Fruit fly (Drosophila melanogaster) whole organism, embryonic: ENCODE results near the gene CG18281.
A peak's percentile ranks its signal among the peaks of the same experiment; 100 is the strongest.

Experiments used
- Aef1 ChIP-seq: fragments of 200-800 bp; sonication (Bioruptor generic); IDR thresholded peaks from 3 replicates; pipeline ENCODE4 v1.3.6; 2022; ENCODE audit warnings: missing biosample characterization, missing genetic modification characterization
- B-H1 ChIP-seq: fragments of 200-800 bp; sonication (Bioruptor generic); IDR thresholded peaks from 3 replicates; pipeline ENCODE4 v1.3.6; 2022; ENCODE audit warnings: missing biosample characterization, missing genetic modification characterization
- Bdp1 ChIP-seq: fragments of 200-800 bp; sonication (Bioruptor generic); optimal IDR thresholded peaks from 3 replicates; lab custom pipeline; 2016; ENCODE audit warnings: missing biosample characterization, missing genetic modification characterization
- C15 ChIP-seq: fragments of 200-800 bp; sonication (Bioruptor generic); IDR thresholded peaks from 3 replicates; pipeline ENCODE4 v1.3.6; 2022; ENCODE audit warnings: missing biosample characterization, missing genetic modification characterization
- CG10274 ChIP-seq: fragments of 200-800 bp; sonication (Bioruptor generic); optimal IDR thresholded peaks from 3 replicates; lab custom pipeline; 2017; ENCODE audit warnings: missing biosample characterization, mild to moderate bottlenecking, missing genetic modification characterization
- CG10565 ChIP-seq: fragments of 200-800 bp; sonication (Bioruptor generic); optimal IDR thresholded peaks from 3 replicates; lab custom pipeline; 2016; ENCODE audit warnings: missing biosample characterization, mild to moderate bottlenecking, missing genetic modification characterization
- CG1233 ChIP-seq: fragments of 200-800 bp; sonication (Bioruptor generic); optimal IDR thresholded peaks from 4 replicates; lab custom pipeline; 2018; ENCODE audit warnings: missing biosample characterization, mild to moderate bottlenecking, missing genetic modification characterization
- CG13287 ChIP-seq: fragments of 200-800 bp; sonication (Bioruptor generic); IDR thresholded peaks from 2 replicates; pipeline ENCODE4 v1.3.6; 2022; ENCODE audit warnings: missing biosample characterization, missing genetic modification characterization; ENCODE audit not compliant: partially characterized antibody
- CG13894 ChIP-seq: fragments of 200-800 bp; sonication (Bioruptor generic); optimal IDR thresholded peaks from 3 replicates; lab custom pipeline; 2018; ENCODE audit warnings: missing biosample characterization, mild to moderate bottlenecking, missing genetic modification characterization, moderate library complexity
- CG14050 ChIP-seq: fragments of 200-800 bp; sonication (Bioruptor generic); IDR thresholded peaks from 3 replicates; pipeline ENCODE4 v1.3.6; 2022; ENCODE audit warnings: missing biosample characterization, missing genetic modification characterization
- CG15073 ChIP-seq: fragments of 200-800 bp; sonication (Bioruptor generic); optimal IDR thresholded peaks from 2 replicates; lab custom pipeline; 2016; ENCODE audit warnings: missing biosample characterization, missing genetic modification characterization
- CG17186 ChIP-seq: fragments of 200-800 bp; sonication (Bioruptor generic); optimal IDR thresholded peaks from 3 replicates; lab custom pipeline; 2017; ENCODE audit warnings: missing biosample characterization, missing genetic modification reagents, missing genetic modification characterization
- CG17912 ChIP-seq: fragments of 200-800 bp; sonication (Bioruptor generic); optimal IDR thresholded peaks from 2 replicates; lab custom pipeline; 2018; ENCODE audit warnings: missing biosample characterization, mild to moderate bottlenecking, missing genetic modification characterization
- CG30403 ChIP-seq: fragments of 200-800 bp; sonication (Bioruptor generic); optimal IDR thresholded peaks from 3 replicates; lab custom pipeline; 2016; ENCODE audit warnings: missing biosample characterization, missing genetic modification characterization
- CG31441 ChIP-seq: fragments of 200-800 bp; sonication (Bioruptor generic); IDR thresholded peaks from 2 replicates; pipeline ENCODE4 v1.3.6; 2022; ENCODE audit warnings: missing biosample characterization, missing genetic modification characterization
- CG32532 ChIP-seq: fragments of 200-800 bp; sonication (Bioruptor generic); IDR thresholded peaks from 2 replicates; pipeline ENCODE4 v1.3.6; 2022; ENCODE audit warnings: missing biosample characterization, missing genetic modification characterization
- CG34376 ChIP-seq: fragments of 200-800 bp; sonication (Bioruptor generic); optimal IDR thresholded peaks from 2 replicates; lab custom pipeline; 2018; ENCODE audit warnings: missing biosample characterization, mild to moderate bottlenecking, missing genetic modification characterization
- CG4617 ChIP-seq: fragments of 200-800 bp; sonication (Bioruptor generic); optimal IDR thresholded peaks from 3 replicates; lab custom pipeline; 2016; ENCODE audit warnings: missing biosample characterization, missing genetic modification characterization, borderline replicate concordance
- CG8478 ChIP-seq: fragments of >200 bp; optimal IDR thresholded peaks from 2 replicates; lab custom pipeline; 2018
- CG9727 ChIP-seq: fragments of 200-800 bp; sonication (Bioruptor generic); optimal IDR thresholded peaks from 3 replicates; lab custom pipeline; 2017; ENCODE audit warnings: missing biosample characterization, mild to moderate bottlenecking, missing genetic modification characterization
- Doc2 ChIP-seq: fragments of 200-800 bp; sonication (Bioruptor generic); IDR thresholded peaks from 2 replicates; pipeline ENCODE4 v1.3.6; 2022; ENCODE audit warnings: missing biosample characterization, missing genetic modification characterization
- Doc3 ChIP-seq: fragments of 200-800 bp; sonication (Bioruptor generic); IDR thresholded peaks from 3 replicates; pipeline ENCODE4 v1.3.6; 2022; ENCODE audit warnings: missing biosample characterization, missing genetic modification characterization; ENCODE audit not compliant: partially characterized antibody
- Gsc ChIP-seq: fragments of 200-800 bp; sonication (Bioruptor generic); IDR thresholded peaks from 2 replicates; pipeline ENCODE4 v1.3.6; 2022; ENCODE audit warnings: missing biosample characterization, missing genetic modification characterization
- H15 ChIP-seq: fragments of 200-800 bp; sonication (Bioruptor generic); IDR thresholded peaks from 3 replicates; pipeline ENCODE4 v1.3.6; 2022; ENCODE audit warnings: missing biosample characterization, missing genetic modification characterization
- Hr78 ChIP-seq, 2 experiments: fragments of 200-800 bp in 1 of 2; fragments of >200 bp in 1 of 2; sonication (Bioruptor generic) in 1 of 2; optimal IDR thresholded peaks; 2 replicates each; lab custom pipeline; 2017 to 2019; ENCODE audit warnings: missing biosample characterization in 2 of 2, missing genetic modification characterization in 2 of 2, mild to moderate bottlenecking in 1 of 2, moderate library complexity in 1 of 2
- Myb ChIP-seq: fragments of 200-800 bp; sonication (Bioruptor generic); optimal IDR thresholded peaks from 2 replicates; lab custom pipeline; 2016; ENCODE audit warnings: missing biosample characterization, missing genetic modification characterization
- Nf-YB ChIP-seq: fragments of 200-800 bp; sonication (Bioruptor generic); optimal IDR thresholded peaks from 3 replicates; lab custom pipeline; 2019; ENCODE audit warnings: missing biosample characterization, mild to moderate bottlenecking, missing genetic modification characterization, moderate library complexity
- Rx ChIP-seq: fragments of 200-800 bp; sonication (Bioruptor generic); IDR thresholded peaks from 2 replicates; pipeline ENCODE4 v1.3.6; 2022; ENCODE audit warnings: missing biosample characterization, missing genetic modification characterization
- Taf1 ChIP-seq: fragments of 200-800 bp; sonication (Bioruptor generic); IDR thresholded peaks from 2 replicates; pipeline ENCODE4 v1.3.6; 2022; ENCODE audit warnings: missing biosample characterization, missing genetic modification characterization
- amos ChIP-seq: fragments of 200-800 bp; sonication (Bioruptor generic); IDR thresholded peaks from 2 replicates; pipeline ENCODE4 v1.3.6; 2022; ENCODE audit warnings: missing biosample characterization, missing genetic modification characterization; ENCODE audit not compliant: partially characterized antibody
- caup ChIP-seq: fragments of 200-800 bp; sonication (Bioruptor generic); optimal IDR thresholded peaks from 3 replicates; lab custom pipeline; 2017; ENCODE audit warnings: missing biosample characterization, mild to moderate bottlenecking, missing genetic modification characterization, moderate library complexity; ENCODE audit not compliant: severe bottlenecking
- corto ChIP-seq: fragments of 200-800 bp; sonication (Bioruptor generic); optimal IDR thresholded peaks from 2 replicates; lab custom pipeline; 2016; ENCODE audit warnings: missing biosample characterization, mild to moderate bottlenecking, missing genetic modification characterization, moderate library complexity
- dmrt11E ChIP-seq: fragments of 200-800 bp; sonication (Bioruptor generic); optimal IDR thresholded peaks from 3 replicates; lab custom pipeline; 2018; ENCODE audit warnings: missing biosample characterization, mild to moderate bottlenecking, missing genetic modification characterization, moderate library complexity
- eyg ChIP-seq: fragments of 200-800 bp; sonication (Bioruptor generic); optimal IDR thresholded peaks from 3 replicates; lab custom pipeline; 2016; ENCODE audit warnings: missing biosample characterization, missing genetic modification characterization
- gcm2 ChIP-seq: fragments of 200-800 bp; sonication (Bioruptor generic); optimal IDR thresholded peaks from 2 replicates; lab custom pipeline; 2016; ENCODE audit warnings: missing biosample characterization, missing genetic modification characterization
- kah ChIP-seq: fragments of 200-800 bp; sonication (Bioruptor generic); optimal IDR thresholded peaks from 2 replicates; lab custom pipeline; 2018; ENCODE audit warnings: missing biosample characterization, mild to moderate bottlenecking, missing genetic modification characterization
- org-1 ChIP-seq: fragments of 200-800 bp; sonication (Bioruptor generic); optimal IDR thresholded peaks from 2 replicates; lab custom pipeline; 2017; ENCODE audit warnings: missing biosample characterization, missing genetic modification characterization
- phol ChIP-seq: fragments of 200-800 bp; sonication (Bioruptor generic); optimal IDR thresholded peaks from 3 replicates; lab custom pipeline; 2018; ENCODE audit warnings: missing biosample characterization, mild to moderate bottlenecking, missing genetic modification characterization, moderate library complexity
- schlank ChIP-seq: fragments of 200-800 bp; sonication (Bioruptor generic); optimal IDR thresholded peaks from 2 replicates; lab custom pipeline; 2018; ENCODE audit warnings: missing biosample characterization, mild to moderate bottlenecking, missing genetic modification characterization
- scrt ChIP-seq: fragments of 200-800 bp; sonication (Bioruptor generic); optimal IDR thresholded peaks from 2 replicates; lab custom pipeline; 2018; ENCODE audit warnings: missing biosample characterization, mild to moderate bottlenecking, missing genetic modification characterization, moderate library complexity
- sd ChIP-seq: fragments of 200-800 bp; sonication (Bioruptor generic); optimal IDR thresholded peaks from 3 replicates; lab custom pipeline; 2018; ENCODE audit warnings: missing biosample characterization, mild to moderate bottlenecking, missing genetic modification characterization, moderate library complexity
- sisA ChIP-seq: fragments of 200-800 bp; sonication (Bioruptor generic); IDR thresholded peaks from 2 replicates; pipeline ENCODE4 v1.3.6; 2022; ENCODE audit warnings: missing biosample characterization, missing genetic modification characterization
- sob ChIP-seq: fragments of 200-800 bp; sonication (Bioruptor generic); IDR thresholded peaks from 2 replicates; pipeline ENCODE4 v1.3.6; 2022; ENCODE audit warnings: missing biosample characterization, missing genetic modification characterization
- tin ChIP-seq: fragments of 200-800 bp; sonication (Bioruptor generic); optimal IDR thresholded peaks from 3 replicates; lab custom pipeline; 2016; ENCODE audit warnings: missing biosample characterization, missing genetic modification characterization
- ttk ChIP-seq: fragments of 200-800 bp; sonication (Bioruptor generic); IDR thresholded peaks from 2 replicates; pipeline ENCODE4 v2.1.2; 2022; ENCODE audit warnings: missing biosample characterization, missing genetic modification characterization
- unpg ChIP-seq: fragments of 200-800 bp; sonication (Bioruptor generic); optimal IDR thresholded peaks from 3 replicates; lab custom pipeline; 2018; ENCODE audit warnings: missing biosample characterization, mild to moderate bottlenecking, missing genetic modification characterization, moderate library complexity
- zen2 ChIP-seq: fragments of 200-800 bp; sonication (Bioruptor generic); IDR thresholded peaks from 3 replicates; pipeline ENCODE4 v1.3.6; 2022; ENCODE audit warnings: missing biosample characterization, missing genetic modification characterization; ENCODE audit not compliant: partially characterized antibody
- zfh1 ChIP-seq: fragments of 200-800 bp; sonication (Bioruptor generic); IDR thresholded peaks from 3 replicates; pipeline ENCODE4 v1.3.6; 2022; ENCODE audit warnings: missing biosample characterization, missing genetic modification characterization

CG18281 gene

dm6 chr3L:20452813-20453682, 46.6 kb upstream of the CG18281 start, which contains the start of gene CG5199 (continued):
- peak; percentile 49 for TF ChIP-seq sisA (GFP tag; lab: Robert Waterston, UW)
- no peak for TF ChIP-seq sob (GFP tag; lab: Robert Waterston, UW)
- peak; percentile 39; the same call in 1 of the 3 replicates for TF ChIP-seq H15 (GFP tag; lab: Robert Waterston, UW)
- no peak for TF ChIP-seq CG17912 (GFP tag; lab: Kevin White, UChicago)
- no peak for TF ChIP-seq sd (tag; lab: Kevin White, UChicago)
- no peak for TF ChIP-seq scrt (GFP tag; lab: Kevin White, UChicago)
- no peak for TF ChIP-seq CG13894 (tag; lab: Kevin White, UChicago)
- peak; percentile 77 for TF ChIP-seq Doc3 (GFP tag; lab: Robert Waterston, UW)
- peak; percentile 39 for TF ChIP-seq kah (GFP tag; lab: Kevin White, UChicago)
- TF ChIP-seq Hr78 (GFP tag; optimal IDR thresholded peaks at IDR 0.05; lab: Kevin White, UChicago): no peak
- TF ChIP-seq dmrt11E (tag; lab: Kevin White, UChicago): peak; percentile 82
- TF ChIP-seq CG1233 (GFP tag; lab: Kevin White, UChicago): peak; percentile 55
- TF ChIP-seq Taf1 (GFP tag; lab: Robert Waterston, UW): no peak
- TF ChIP-seq CG10565 (GFP tag; lab: Kevin White, UChicago): no peak
- TF ChIP-seq eyg: no peak
- no peak; the same call in 1 of the 3 replicates for TF ChIP-seq Aef1
- TF ChIP-seq zfh1 (GFP tag; lab: Robert Waterston, UW): peak; percentile 62; the same call in 1 of the 3 replicates
- peak; percentile 32; the same call in 2 of the 3 replicates for TF ChIP-seq B-H1 (GFP tag; lab: Robert Waterston, UW)
- TF ChIP-seq Myb (GFP tag; lab: Kevin White, UChicago): peak; percentile 25
- TF ChIP-seq Doc2: no peak
- no peak for TF ChIP-seq CG8478 (lab: Kevin White, UChicago)
- peak; percentile 79 for TF ChIP-seq CG13287 (GFP tag; lab: Robert Waterston, UW)
- TF ChIP-seq ttk: peak; percentile 59; the same call in 1 of the 2 replicates
- TF ChIP-seq caup (GFP tag; lab: Kevin White, UChicago): peak; percentile 63
- TF ChIP-seq schlank (tag; lab: Kevin White, UChicago): no peak
- no peak for TF ChIP-seq C15 (GFP tag; lab: Robert Waterston, UW)
- no peak for TF ChIP-seq corto (GFP tag; lab: Kevin White, UChicago)
- peak; percentile 41 for TF ChIP-seq CG17186 (GFP tag; lab: Kevin White, UChicago)
- no peak for TF ChIP-seq CG14050 (GFP tag; lab: Robert Waterston, UW)
- TF ChIP-seq CG9727: peak; percentile 87
- peak; percentile 49; the same call in 1 of the 2 replicates for TF ChIP-seq CG32532 (GFP tag; lab: Robert Waterston, UW)
- no peak for TF ChIP-seq CG34376
- TF ChIP-seq unpg: peak; percentile 66
- TF ChIP-seq org-1 (GFP tag; lab: Kevin White, UChicago): no peak
- peak; percentile 50 for TF ChIP-seq Nf-YB
- peak; percentile 83 for TF ChIP-seq CG30403 (GFP tag; lab: Kevin White, UChicago)
- TF ChIP-seq phol (tag; lab: Kevin White, UChicago): peak; percentile 85
- TF ChIP-seq CG4617 (GFP tag; lab: Kevin White, UChicago): peak; percentile 48
- no peak for TF ChIP-seq Bdp1 (GFP tag; lab: Kevin White, UChicago)
- no peak for TF ChIP-seq Gsc (GFP tag; lab: Robert Waterston, UW)
- no peak for TF ChIP-seq gcm2 (GFP tag; lab: Kevin White, UChicago)
- TF ChIP-seq CG15073 (GFP tag; lab: Kevin White, UChicago): peak; percentile 12
- peak; percentile 79 for TF ChIP-seq CG31441 (GFP tag; lab: Robert Waterston, UW)
- peak; percentile 52; the same call in 1 of the 3 replicates for TF ChIP-seq zen2 (GFP tag; lab: Robert Waterston, UW)
- TF ChIP-seq tin (GFP tag; lab: Kevin White, UChicago): peak; percentile 79
- TF ChIP-seq CG10274 (GFP tag; lab: Kevin White, UChicago): peak; percentile 20
- peak; percentile 36; the same call in 1 of the 2 replicates for TF ChIP-seq Rx (GFP tag; lab: Robert Waterston, UW)
- TF ChIP-seq amos (GFP tag; lab: Robert Waterston, UW): peak; percentile 88
